Worm (Caenorhabditis elegans) whole organism, L4 larva: ENCODE measurements around the gene Y116F11A.6.

Experiments
- F26F4.8 ChIP-seq: fragments of 200-800 bp; sonication (Bioruptor generic); conservative IDR thresholded peaks from 2 replicates; pipeline ENCODE4 v1.3.6; 2022; ENCODE audit warnings: missing genetic modification characterization, missing compliant biosample characterization
- F49E8.2 ChIP-seq: sonication (generic microtip); optimal IDR thresholded peaks from 2 replicates; lab custom pipeline; 2016; ENCODE audit warnings: missing compliant biosample characterization, mild to moderate bottlenecking, missing genetic modification characterization, borderline replicate concordance
- aha-1 ChIP-seq: fragments of 150-350 bp; peaks from one replicate; lab custom pipeline; 2014; ENCODE audit warnings: missing biosample characterization, missing genetic modification characterization
- aly-2 ChIP-seq: sonication (generic microtip); optimal IDR thresholded peaks from 2 replicates; lab custom pipeline; 2018; ENCODE audit warnings: missing biosample characterization, missing genetic modification characterization
- arid-1 ChIP-seq: fragments of 200-800 bp; sonication (Bioruptor generic); conservative IDR thresholded peaks from 2 replicates; pipeline ENCODE4 v1.3.6; 2022; ENCODE audit warnings: missing genetic modification reagents, missing genetic modification characterization, missing compliant biosample characterization
- ceh-32 ChIP-seq: sonication (generic microtip); optimal IDR thresholded peaks from 2 replicates; lab custom pipeline; 2016; ENCODE audit warnings: mild to moderate bottlenecking, missing genetic modification characterization, missing compliant biosample characterization; ENCODE audit not compliant: poor library complexity
- ces-1 ChIP-seq: fragments of 150-350 bp; sonication (generic microtip); optimal IDR thresholded peaks from 4 replicates; lab custom pipeline; 2014; ENCODE audit warnings: missing biosample characterization, missing genetic modification reagents, missing genetic modification characterization
- cey-2 ChIP-seq: sonication (generic microtip); optimal IDR thresholded peaks from 3 replicates; lab custom pipeline; 2017; ENCODE audit warnings: missing genetic modification characterization, mild to moderate bottlenecking, missing compliant biosample characterization, antibody characterized with exemption, borderline replicate concordance; ENCODE audit not compliant: insufficient read depth
- daf-12 ChIP-seq: fragments of 150-350 bp; optimal IDR thresholded peaks from 2 replicates; lab custom pipeline; 2014; ENCODE audit warnings: missing biosample characterization, missing genetic modification reagents, missing genetic modification characterization
- daf-19 ChIP-seq: fragments of 200-800 bp; sonication (Bioruptor generic); conservative IDR thresholded peaks from 2 replicates; pipeline ENCODE4 v1.3.6; 2022; ENCODE audit warnings: missing genetic modification characterization, missing compliant biosample characterization
- daf-8 ChIP-seq: fragments of 200-800 bp; sonication (Bioruptor generic); IDR thresholded peaks from 2 replicates; pipeline ENCODE4 v1.3.6; 2022; ENCODE audit warnings: missing genetic modification characterization, missing compliant biosample characterization
- dmd-6 ChIP-seq: fragments of 200-800 bp; sonication (Bioruptor generic); IDR thresholded peaks from 2 replicates; pipeline ENCODE4 v1.3.6; 2022; ENCODE audit warnings: missing genetic modification reagents, missing genetic modification characterization, missing compliant biosample characterization
- dpl-1 ChIP-seq: fragments of 150-350 bp; optimal IDR thresholded peaks from 2 replicates; lab custom pipeline; 2014; ENCODE audit warnings: missing biosample characterization, missing genetic modification reagents, missing genetic modification characterization
- duxl-1 ChIP-seq: sonication (generic microtip); optimal IDR thresholded peaks from 2 replicates; lab custom pipeline; 2016; ENCODE audit warnings: mild to moderate bottlenecking, missing genetic modification characterization, moderate library complexity, missing compliant biosample characterization; ENCODE audit not compliant: poor library complexity
- egl-27 ChIP-seq: sonication (generic microtip); optimal IDR thresholded peaks from 3 replicates; lab custom pipeline; 2017; ENCODE audit warnings: missing biosample characterization, missing genetic modification reagents, missing genetic modification characterization
- egl-43 ChIP-seq: fragments of 200-800 bp; sonication (Bioruptor generic); IDR thresholded peaks from 2 replicates; pipeline ENCODE4 v1.3.6; 2022; ENCODE audit warnings: missing genetic modification reagents, missing genetic modification characterization, missing compliant biosample characterization
- fkh-10 ChIP-seq: fragments of 150-350 bp; optimal IDR thresholded peaks from 2 replicates; lab custom pipeline; 2014; ENCODE audit warnings: missing biosample characterization, missing genetic modification reagents, missing genetic modification characterization
- fos-1 ChIP-seq: fragments of 150-350 bp; optimal IDR thresholded peaks from 2 replicates; lab custom pipeline; 2014; ENCODE audit warnings: missing biosample characterization, missing genetic modification characterization
- gei-8 ChIP-seq: fragments of 200-800 bp; sonication (Bioruptor generic); optimal IDR thresholded peaks from 2 replicates; lab custom pipeline; 2018; ENCODE audit warnings: mild to moderate bottlenecking, missing genetic modification characterization, missing compliant biosample characterization
- hif-1 ChIP-seq, 2 experiments: sonication (generic microtip); optimal IDR thresholded peaks; 2 replicates each; lab custom pipeline; 2016 to 2017; ENCODE audit warnings: missing compliant biosample characterization in 2 of 2, missing genetic modification characterization in 2 of 2, missing genetic modification reagents in 2 of 2, missing genotype in 2 of 2, mild to moderate bottlenecking in 1 of 2
- hlh-11 ChIP-seq: fragments of 200-800 bp; sonication (Bioruptor generic); optimal IDR thresholded peaks from 2 replicates; lab custom pipeline; 2018; ENCODE audit warnings: mild to moderate bottlenecking, missing genetic modification characterization, missing compliant biosample characterization
- hlh-30 ChIP-seq: sonication (generic microtip); optimal IDR thresholded peaks from 2 replicates; lab custom pipeline; 2017; ENCODE audit warnings: antibody characterized with exemption, mild to moderate bottlenecking, missing genetic modification characterization, missing compliant biosample characterization; ENCODE audit not compliant: insufficient read depth
- lin-13 ChIP-seq: fragments of 150-350 bp; optimal IDR thresholded peaks from 2 replicates; lab custom pipeline; 2014; ENCODE audit warnings: missing biosample characterization, missing genetic modification reagents, missing genetic modification characterization
- lin-29 ChIP-seq: fragments of 200-800 bp; sonication (Bioruptor generic); IDR thresholded peaks from 2 replicates; pipeline ENCODE4 v1.3.6; 2022; ENCODE audit warnings: missing genetic modification reagents, missing genetic modification characterization, missing compliant biosample characterization
- lin-39 ChIP-seq: fragments of 150-350 bp; optimal IDR thresholded peaks from 2 replicates; lab custom pipeline; 2014; ENCODE audit warnings: missing biosample characterization, missing genetic modification reagents, missing genetic modification characterization
- lir-3 ChIP-seq: sonication (generic microtip); optimal IDR thresholded peaks from 2 replicates; lab custom pipeline; 2016; ENCODE audit warnings: mild to moderate bottlenecking, missing genetic modification characterization, missing compliant biosample characterization
- lsy-2 ChIP-seq, 2 experiments: fragments of 150-350 bp in 1 of 2; sonication (generic microtip) in 1 of 2; optimal IDR thresholded peaks; 2 replicates each; lab custom pipeline; 2014 to 2017; ENCODE audit warnings: missing biosample characterization in 2 of 2, missing genetic modification characterization in 2 of 2
- madf-9 ChIP-seq: fragments of 200-800 bp; sonication (Bioruptor generic); conservative IDR thresholded peaks from 2 replicates; pipeline ENCODE4 v1.3.6; 2022; ENCODE audit warnings: missing genetic modification reagents, missing genetic modification characterization, missing compliant biosample characterization
- mes-2 ChIP-seq: sonication (generic microtip); optimal IDR thresholded peaks from 2 replicates; lab custom pipeline; 2016; ENCODE audit warnings: missing genotype, mild to moderate bottlenecking, missing genetic modification characterization, missing compliant biosample characterization; ENCODE audit not compliant: poor library complexity, severe bottlenecking
- nhr-111 ChIP-seq: fragments of 200-800 bp; sonication (Bioruptor generic); optimal IDR thresholded peaks from 2 replicates; lab custom pipeline; 2018; ENCODE audit warnings: mild to moderate bottlenecking, missing genetic modification characterization, missing compliant biosample characterization
- nhr-77 ChIP-seq: fragments of 150-350 bp; optimal IDR thresholded peaks from 2 replicates; lab custom pipeline; 2014; ENCODE audit warnings: missing biosample characterization, missing genetic modification characterization
- set-16 ChIP-seq: fragments of 200-800 bp; sonication (Bioruptor generic); IDR thresholded peaks from 2 replicates; pipeline ENCODE4 v1.3.6; 2022; ENCODE audit warnings: missing genetic modification reagents, missing genetic modification characterization, missing compliant biosample characterization
- skn-1 ChIP-seq: fragments of 150-350 bp; optimal IDR thresholded peaks from 2 replicates; lab custom pipeline; 2014; ENCODE audit warnings: missing biosample characterization, missing genetic modification characterization
- spr-1 ChIP-seq: sonication (generic microtip); optimal IDR thresholded peaks from 2 replicates; lab custom pipeline; 2016; ENCODE audit warnings: mild to moderate bottlenecking, missing genetic modification characterization, missing compliant biosample characterization
- unc-130 ChIP-seq: sonication (generic microtip); optimal IDR thresholded peaks from 2 replicates; lab custom pipeline; 2016; ENCODE audit warnings: missing genetic modification reagents, missing genetic modification characterization, missing compliant biosample characterization
- unc-62 ChIP-seq, 3 experiments: fragments of 150-350 bp in 1 of 3; sonication (generic microtip); optimal IDR thresholded peaks in 2 of 3; peaks in 1 of 3; 1 replicate in 1 of 3; 2 replicates in 2 of 3; lab custom pipeline; 2014 to 2017; ENCODE audit warnings: missing biosample characterization in 3 of 3, missing genetic modification characterization in 3 of 3, missing genetic modification reagents in 3 of 3, missing genotype in 1 of 3
- vab-7 ChIP-seq: fragments of 200-800 bp; sonication (Bioruptor generic); IDR thresholded peaks from 2 replicates; pipeline ENCODE4 v1.3.6; 2022; ENCODE audit warnings: missing genetic modification reagents, missing genetic modification characterization, missing compliant biosample characterization
- zag-1 ChIP-seq: fragments of 150-350 bp; optimal IDR thresholded peaks from 2 replicates; lab custom pipeline; 2014; ENCODE audit warnings: missing biosample characterization, missing genetic modification characterization
- zip-11 ChIP-seq: fragments of 200-800 bp; sonication (Bioruptor generic); IDR thresholded peaks from 2 replicates; pipeline ENCODE4 v1.3.6; 2022; ENCODE audit warnings: missing genetic modification characterization, missing compliant biosample characterization
- zip-2 ChIP-seq: fragments of 150-350 bp; optimal IDR thresholded peaks from 2 replicates; lab custom pipeline; 2014; ENCODE audit warnings: missing biosample characterization, missing genetic modification characterization

Y116F11A.6 gene

ce11 chrV:19724589-19724988 is 5.2 kb downstream of the Y116F11A.6 start:
- TF ChIP-seq fos-1 (tag; lab: Kevin White, UChicago): no peak
- no peak for TF ChIP-seq hif-1 (tag; optimal IDR thresholded peaks at IDR 0.05; lab: Kevin White, UChicago)
- no peak for TF ChIP-seq egl-43 (GFP tag; lab: Robert Waterston, UW)
- no peak for TF ChIP-seq zip-2 (tag; lab: Kevin White, UChicago)
- no peak for TF ChIP-seq unc-130 (GFP tag; lab: Kevin White, UChicago)
- no peak for TF ChIP-seq vab-7
- peak; percentile 75 for TF ChIP-seq aha-1 (tag; lab: Kevin White, UChicago)
- no peak for TF ChIP-seq unc-62 (GFP tag; optimal IDR thresholded peaks at IDR 0.05 in 1 of 2; lab: Kevin White, UChicago)
- no peak for TF ChIP-seq unc-62 (tag; optimal IDR thresholded peaks at IDR 0.05; lab: Kevin White, UChicago)

ce11 chrV:19727990-19728389 is 8.6 kb downstream of the Y116F11A.6 start:
- no peak for TF ChIP-seq nhr-111 (GFP tag; lab: Kevin White, UChicago)
- peak; percentile 9 for TF ChIP-seq lin-13 (GFP tag; lab: Kevin White, UChicago)
- TF ChIP-seq spr-1 (tag; lab: Kevin White, UChicago): no peak
- TF ChIP-seq cey-2 (tag; lab: Kevin White, UChicago): no peak
- TF ChIP-seq set-16: peak; percentile 75
- TF ChIP-seq ces-1 (GFP tag; lab: Kevin White, UChicago): no peak
- TF ChIP-seq egl-43 (GFP tag; lab: Robert Waterston, UW): no peak
- TF ChIP-seq daf-12 (tag; lab: Kevin White, UChicago): no peak
- no peak for TF ChIP-seq aly-2 (tag; lab: Kevin White, UChicago)

- TF ChIP-seq F26F4.8 (GFP tag; lab: Robert Waterston, UW) (no peak), lin-13 (GFP tag; lab: Kevin White, UChicago) (no peak), dpl-1 (GFP tag; lab: Kevin White, UChicago) (no peak), madf-9 (GFP tag; lab: Robert Waterston, UW) (no peak), mes-2 (tag; lab: Kevin White, UChicago) (no peak), fos-1 (tag; lab: Kevin White, UChicago) (no peak), hlh-11 (tag; lab: Kevin White, UChicago) (no peak), fkh-10 (GFP tag; lab: Kevin White, UChicago) (no peak), lin-39 (tag; lab: Kevin White, UChicago) (no peak), daf-19 (GFP tag; lab: Robert Waterston, UW) (no peak), cey-2 (tag; lab: Kevin White, UChicago) (no peak), hif-1 (tag; optimal IDR thresholded peaks at IDR 0.05; lab: Kevin White, UChicago) (no peak), hlh-30 (tag; lab: Kevin White, UChicago) (no peak), F49E8.2 (tag; lab: Kevin White, UChicago) (no peak), dmd-6 (GFP tag; lab: Robert Waterston, UW) (no peak)
Measured at ce11 chrV:19728731-19729130, 9.4 kb downstream of the Y116F11A.6 start, which contains the start of gene Y116F11A.3. Gene Y116F11A.3, plus strand, starts transcription at chrV:19729031.

ce11 chrV:19730280-19730679 is 10.9 kb downstream of the Y116F11A.6 start, which contains the start of gene Y116F11A.1:
Gene Y116F11A.1, plus strand, starts transcription at chrV:19730580.
- TF ChIP-seq nhr-111 (GFP tag; lab: Kevin White, UChicago): no peak
- TF ChIP-seq lin-29 (GFP tag; lab: Robert Waterston, UW): no peak
- TF ChIP-seq duxl-1 (tag; lab: Kevin White, UChicago): no peak
- no peak for TF ChIP-seq zag-1 (tag; lab: Kevin White, UChicago)
- no peak for TF ChIP-seq skn-1 (tag; lab: Kevin White, UChicago)
- no peak for TF ChIP-seq aha-1 (tag; lab: Kevin White, UChicago)
- TF ChIP-seq ceh-32: no peak
- no peak for TF ChIP-seq daf-8 (GFP tag; lab: Robert Waterston, UW)
- no peak for TF ChIP-seq spr-1 (tag; lab: Kevin White, UChicago)
- TF ChIP-seq nhr-77 (tag; lab: Kevin White, UChicago): no peak
- TF ChIP-seq gei-8 (GFP tag; lab: Kevin White, UChicago): no peak
- no peak for TF ChIP-seq lsy-2 (tag; optimal IDR thresholded peaks at IDR 0.05; lab: Kevin White, UChicago)
- TF ChIP-seq lir-3: no peak
- no peak for TF ChIP-seq hif-1 (tag; optimal IDR thresholded peaks at IDR 0.05; lab: Kevin White, UChicago)
- TF ChIP-seq arid-1 (GFP tag; lab: Robert Waterston, UW): no peak
- no peak for TF ChIP-seq zip-11 (GFP tag; lab: Robert Waterston, UW)
- TF ChIP-seq egl-27 (tag; lab: Kevin White, UChicago): no peak
